Worm (Caenorhabditis elegans): ENCODE results near the gene F56C3.8.
"Not testable (repeated sequence)": the region's sequence is repeated elsewhere in the genome, so short reads cannot be mapped to it uniquely, and the experiment has no call there.

F56C3.8 gene

ce11 chrX:1384538-1384937 lies at the start of gene F56C3.8:
Gene F56C3.8 (minus strand): TSS chrX:1384638.
- TF ChIP-seq dve-1 (tag; optimal IDR thresholded peaks at IDR 0.05): no peak
- no peak for TF ChIP-seq unc-3 (GFP tag; conservative IDR thresholded peaks at IDR 0.05)
- no peak for TF ChIP-seq unc-3 (tag; optimal IDR thresholded peaks at IDR 0.05)
- TF ChIP-seq ttx-3 (tag; optimal IDR thresholded peaks at IDR 0.05): no peak
- no peak for TF ChIP-seq fkh-10 (GFP tag; optimal IDR thresholded peaks at IDR 0.05)
- TF ChIP-seq fax-1 (tag; optimal IDR thresholded peaks at IDR 0.05): no peak
- no peak for TF ChIP-seq hlh-8 (tag; optimal IDR thresholded peaks at IDR 0.05)
- TF ChIP-seq sdc-2 (tag; optimal IDR thresholded peaks at IDR 0.05): no peak
- no peak for TF ChIP-seq ceh-48 (tag; optimal IDR thresholded peaks at IDR 0.05)

- TF ChIP-seq hlh-8 (tag; optimal IDR thresholded peaks at IDR 0.05); unc-86 (tag; optimal IDR thresholded peaks at IDR 0.05); hlh-13 (GFP tag; optimal IDR thresholded peaks at IDR 0.05): not testable (repeated sequence)
These were observed 46.3 kb upstream of the F56C3.8 start, which contains the start of gene F19G12.1 for ce11 chrX:1430707-1431106. Gene F19G12.1 (plus strand): TSS chrX:1431007.

ce11 chrX:1426425-1426824 lies 42.0 kb upstream of the F56C3.8 start, which contains the start of gene F19G12.11:
Gene F19G12.11 (minus strand): TSS chrX:1426525.
- no peak for TF ChIP-seq unc-86 (tag; optimal IDR thresholded peaks at IDR 0.05)
- no peak for TF ChIP-seq ceh-9 (tag; optimal IDR thresholded peaks at IDR 0.05)
- TF ChIP-seq Y22D7AL.16 (tag; optimal IDR thresholded peaks at IDR 0.05): no peak
- no peak for TF ChIP-seq pat-9 (tag; optimal IDR thresholded peaks at IDR 0.05)
- no peak for TF ChIP-seq lin-11 (tag; optimal IDR thresholded peaks at IDR 0.05)
- no peak for TF ChIP-seq elt-4 (tag; optimal IDR thresholded peaks at IDR 0.05)
- TF ChIP-seq ceh-31 (tag; optimal IDR thresholded peaks at IDR 0.05): no peak
- TF ChIP-seq elt-2 (tag; optimal IDR thresholded peaks at IDR 0.05): no peak
- TF ChIP-seq madf-2 (tag; optimal IDR thresholded peaks at IDR 0.05): no peak
- no peak for TF ChIP-seq fax-1 (tag; optimal IDR thresholded peaks at IDR 0.05)
- no peak for TF ChIP-seq nhr-11 (tag; optimal IDR thresholded peaks at IDR 0.05)
- TF ChIP-seq ceh-22 (tag; optimal IDR thresholded peaks at IDR 0.05): no peak
- TF ChIP-seq nfya-1 (tag; optimal IDR thresholded peaks at IDR 0.05): no peak
- TF ChIP-seq ceh-2 (tag; optimal IDR thresholded peaks at IDR 0.05): no peak
- no peak for TF ChIP-seq pax-1 (tag; optimal IDR thresholded peaks at IDR 0.05)
- no peak for TF ChIP-seq tbx-2 (tag; optimal IDR thresholded peaks at IDR 0.05)

DNA sequence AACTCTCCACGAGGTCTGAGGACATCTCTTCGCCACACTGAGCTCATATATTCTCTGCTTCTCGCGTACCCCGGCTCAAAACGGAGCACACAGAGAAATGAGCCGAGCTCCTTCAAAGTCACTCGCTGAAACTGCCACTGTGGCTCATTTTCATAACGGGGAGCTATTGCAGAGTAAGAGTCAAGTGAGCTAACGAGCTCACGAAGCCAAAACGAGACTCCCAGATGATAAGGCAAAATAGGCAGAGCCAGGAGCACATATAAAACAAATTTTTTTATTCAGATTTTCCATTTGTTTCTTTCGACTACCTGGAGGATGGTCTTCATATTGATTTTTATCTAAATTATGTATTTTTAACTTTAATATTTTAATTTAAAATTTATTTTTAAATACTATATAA lies 40.1 kb upstream of the F56C3.8 start, which contains the start of gene F19G12.3:
F19G12.3 (plus strand) TSS at position 301 of the 400 bp plus-strand sequence.
- TF ChIP-seq zip-5 (tag; optimal IDR thresholded peaks at IDR 0.05): no peak
- TF ChIP-seq hlh-6 (tag; optimal IDR thresholded peaks at IDR 0.05): no peak
- no peak for TF ChIP-seq hlh-30 (tag; optimal IDR thresholded peaks at IDR 0.05; ENCODE audit: insufficient read depth)
- TF ChIP-seq eyg-1 (tag; optimal IDR thresholded peaks at IDR 0.05): no peak
- TF ChIP-seq ama-1 (optimal IDR thresholded peaks at IDR 0.05): no peak
- no peak for TF ChIP-seq tbx-7 (tag; optimal IDR thresholded peaks at IDR 0.05)

DNA sequence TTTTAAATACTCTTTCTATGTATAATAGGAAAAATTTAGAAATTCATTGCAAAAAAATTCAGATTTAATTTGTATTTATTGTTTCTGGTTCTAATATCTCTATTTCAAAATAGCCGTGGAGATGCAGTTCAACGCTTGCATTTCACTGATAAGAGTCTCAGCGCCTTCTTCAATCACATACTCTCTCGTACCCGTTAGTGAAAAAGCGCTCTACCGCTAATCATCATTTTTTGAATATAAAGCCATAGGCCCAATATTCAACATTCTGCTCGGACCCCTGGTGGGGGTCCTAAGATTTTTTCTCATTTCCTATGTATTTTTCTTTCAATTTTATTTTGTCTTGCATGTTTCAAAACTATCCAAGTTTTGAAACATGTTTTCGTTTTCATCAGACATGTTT lies 36.1 kb upstream of the F56C3.8 start:
- TF ChIP-seq T23F11.4 (GFP tag; optimal IDR thresholded peaks at IDR 0.05) (no peak), eyg-1 (tag; optimal IDR thresholded peaks at IDR 0.05) (no peak), unc-3 (GFP tag; conservative IDR thresholded peaks at IDR 0.05) (no peak), unc-3 (tag; optimal IDR thresholded peaks at IDR 0.05) (no peak), hlh-30 (tag; optimal IDR thresholded peaks at IDR 0.05; ENCODE audit: insufficient read depth) (no peak), fkh-10 (GFP tag; optimal IDR thresholded peaks at IDR 0.05) (no peak)

DNA sequence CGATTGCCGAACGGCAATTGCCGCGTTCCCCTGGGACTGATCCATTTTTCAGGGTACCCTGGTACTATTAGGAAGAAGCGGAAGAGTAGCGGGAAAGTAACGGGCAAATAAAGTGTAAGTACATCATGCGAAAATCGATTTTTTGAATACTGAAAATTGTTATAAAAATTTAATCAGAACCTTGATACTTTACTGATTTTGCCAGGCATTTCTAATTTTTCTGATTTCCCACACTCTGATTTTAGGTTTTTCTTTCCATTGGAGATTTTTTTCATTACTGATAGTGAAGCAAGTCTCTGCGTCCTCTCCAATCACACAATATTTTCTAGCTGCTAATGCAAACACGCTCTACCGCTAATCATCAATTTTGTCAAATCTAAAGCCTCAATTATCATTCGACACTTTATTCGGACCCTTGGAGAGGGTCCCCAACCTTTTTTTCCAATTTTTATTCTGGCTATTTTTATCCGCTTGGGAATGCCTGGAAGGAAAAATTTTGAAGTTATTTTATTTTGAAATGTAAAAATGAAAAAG lies 34.8 kb upstream of the F56C3.8 start, which contains the start of gene F19G12.9:
F19G12.9 (plus strand) TSS at position 51 of the 534 bp plus-strand sequence.
- TF ChIP-seq ceh-14 (tag; optimal IDR thresholded peaks at IDR 0.05): no peak
- TF ChIP-seq hlh-30 (tag; optimal IDR thresholded peaks at IDR 0.05; ENCODE audit: insufficient read depth): no peak
- no peak for TF ChIP-seq ceh-24 (tag; optimal IDR thresholded peaks at IDR 0.05)
- TF ChIP-seq ama-1 (optimal IDR thresholded peaks at IDR 0.05): no peak
- TF ChIP-seq fkh-6 (tag; optimal IDR thresholded peaks at IDR 0.05): no peak
- TF ChIP-seq tbx-7 (tag; optimal IDR thresholded peaks at IDR 0.05): no peak
- no peak for TF ChIP-seq npax-4 (tag; optimal IDR thresholded peaks at IDR 0.05)
- no peak for TF ChIP-seq fax-1 (tag; optimal IDR thresholded peaks at IDR 0.05)
- no peak for TF ChIP-seq pqm-1 (tag; optimal IDR thresholded peaks at IDR 0.05)
- TF ChIP-seq ceh-22 (tag; optimal IDR thresholded peaks at IDR 0.05): no peak

Measured in whole organism, late embryonic.